Worm (Caenorhabditis elegans) whole organism, L2 larva: Measurements from ENCODE around the gene W10G11.3.

ENCODE experiments used
- C34F6.9 ChIP-seq: fragments of 150-350 bp; optimal IDR thresholded peaks from 2 replicates; lab custom pipeline; 2014; ENCODE audit warnings: missing biosample characterization, missing genetic modification characterization
- F13H6.1 ChIP-seq: sonication (generic microtip); optimal IDR thresholded peaks from 2 replicates; lab custom pipeline; 2016; ENCODE audit warnings: missing genetic modification characterization, missing compliant biosample characterization
- Y55F3AM.14 ChIP-seq: fragments of 200-800 bp; sonication (Bioruptor generic); optimal IDR thresholded peaks from 2 replicates; lab custom pipeline; 2018; ENCODE audit warnings: mild to moderate bottlenecking, missing genetic modification characterization, missing compliant biosample characterization
- ZK546.5 ChIP-seq: sonication (generic microtip); optimal IDR thresholded peaks from 2 replicates; lab custom pipeline; 2017; ENCODE audit warnings: missing biosample characterization, missing genetic modification characterization
- alr-1 ChIP-seq: fragments of 150-350 bp; optimal IDR thresholded peaks from 2 replicates; lab custom pipeline; 2014; ENCODE audit warnings: missing biosample characterization, missing genetic modification characterization
- aly-2 ChIP-seq: fragments of 150-350 bp; optimal IDR thresholded peaks from 2 replicates; lab custom pipeline; 2014; ENCODE audit warnings: missing biosample characterization, missing genetic modification characterization
- ama-1 ChIP-seq: fragments of 150-350 bp; optimal IDR thresholded peaks from 2 replicates; lab custom pipeline; 2018; ENCODE audit warnings: inconsistent platforms
- blmp-1 ChIP-seq: sonication (generic microtip); optimal IDR thresholded peaks from 2 replicates; lab custom pipeline; 2017; ENCODE audit warnings: missing genetic modification characterization, mild to moderate bottlenecking, missing compliant biosample characterization, antibody characterized with exemption, moderate library complexity; ENCODE audit not compliant: insufficient read depth
- ceh-82 ChIP-seq: fragments of 150-350 bp; optimal IDR thresholded peaks from 2 replicates; lab custom pipeline; 2014; ENCODE audit warnings: missing biosample characterization, missing genetic modification characterization
- crh-2 ChIP-seq: sonication (generic microtip); optimal IDR thresholded peaks from 2 replicates; lab custom pipeline; 2017; ENCODE audit warnings: missing biosample characterization, missing genetic modification characterization
- dmd-4 ChIP-seq: sonication (generic microtip); optimal IDR thresholded peaks from 2 replicates; lab custom pipeline; 2017; ENCODE audit warnings: missing biosample characterization, missing genetic modification characterization
- elt-1 ChIP-seq: fragments of 150-350 bp; optimal IDR thresholded peaks from 2 replicates; lab custom pipeline; 2014; ENCODE audit warnings: missing biosample characterization, missing genetic modification characterization
- elt-3 ChIP-seq: sonication (generic microtip); optimal IDR thresholded peaks from 2 replicates; lab custom pipeline; 2017; ENCODE audit warnings: missing biosample characterization, missing genetic modification characterization
- fos-1 ChIP-seq: fragments of 150-350 bp; optimal IDR thresholded peaks from 2 replicates; lab custom pipeline; 2014; ENCODE audit warnings: missing biosample characterization, missing genetic modification characterization
- gmeb-1 ChIP-seq: fragments of 150-350 bp; optimal IDR thresholded peaks from 2 replicates; lab custom pipeline; 2014; ENCODE audit warnings: missing biosample characterization, missing genetic modification characterization
- lin-11 ChIP-seq: fragments of 150-350 bp; sonication (generic microtip); optimal IDR thresholded peaks from 2 replicates; lab custom pipeline; 2014; ENCODE audit warnings: missing biosample characterization, missing genetic modification characterization, inconsistent platforms, mixed read lengths
- lin-13 ChIP-seq: fragments of 150-350 bp; optimal IDR thresholded peaks from 2 replicates; lab custom pipeline; 2014; ENCODE audit warnings: missing biosample characterization, missing genetic modification reagents, missing genetic modification characterization
- lin-39 ChIP-seq: fragments of 150-350 bp; optimal IDR thresholded peaks from 2 replicates; lab custom pipeline; 2014; ENCODE audit warnings: missing biosample characterization, missing genetic modification reagents, missing genetic modification characterization
- lsy-2 ChIP-seq, 2 experiments: fragments of 150-350 bp in 1 of 2; sonication (generic microtip) in 1 of 2; optimal IDR thresholded peaks; 2 replicates each; lab custom pipeline; 2014 to 2017; ENCODE audit warnings: missing biosample characterization in 2 of 2, missing genetic modification characterization in 2 of 2
- mab-5 ChIP-seq: fragments of 150-350 bp; optimal IDR thresholded peaks from 2 replicates; lab custom pipeline; 2014; ENCODE audit warnings: missing biosample characterization, missing genetic modification characterization
- mbf-1 ChIP-seq: sonication (generic microtip); optimal IDR thresholded peaks from 2 replicates; lab custom pipeline; 2017; ENCODE audit warnings: missing biosample characterization, missing genetic modification characterization
- mdl-1 ChIP-seq, 2 experiments: fragments of 150-350 bp in 1 of 2; sonication (generic microtip) in 1 of 2; optimal IDR thresholded peaks; 2 replicates each; lab custom pipeline; 2017; ENCODE audit warnings: missing biosample characterization in 2 of 2, missing genetic modification characterization in 2 of 2
- nhr-10 ChIP-seq: sonication (generic microtip); optimal IDR thresholded peaks from 2 replicates; lab custom pipeline; 2017; ENCODE audit warnings: missing biosample characterization, missing genetic modification characterization
- nhr-11 ChIP-seq: fragments of 150-350 bp; optimal IDR thresholded peaks from 2 replicates; lab custom pipeline; 2014; ENCODE audit warnings: missing biosample characterization, missing genetic modification characterization
- nhr-12 ChIP-seq: fragments of 150-350 bp; optimal IDR thresholded peaks from 2 replicates; lab custom pipeline; 2014; ENCODE audit warnings: missing biosample characterization, missing genetic modification characterization
- nhr-129 ChIP-seq: fragments of 150-350 bp; optimal IDR thresholded peaks from 2 replicates; lab custom pipeline; 2014; ENCODE audit warnings: missing biosample characterization, missing genetic modification characterization
- nhr-21 ChIP-seq: fragments of 150-350 bp; optimal IDR thresholded peaks from 2 replicates; lab custom pipeline; 2014; ENCODE audit warnings: missing biosample characterization, missing genetic modification characterization
- nhr-23 ChIP-seq: fragments of 150-350 bp; optimal IDR thresholded peaks from 2 replicates; lab custom pipeline; 2014; ENCODE audit warnings: missing biosample characterization, missing genetic modification reagents, missing genetic modification characterization
- nhr-237 ChIP-seq: fragments of 150-350 bp; optimal IDR thresholded peaks from 2 replicates; lab custom pipeline; 2014; ENCODE audit warnings: missing biosample characterization, missing genetic modification characterization
- nhr-25 ChIP-seq: fragments of 150-350 bp; sonication (generic microtip); optimal IDR thresholded peaks from 3 replicates; lab custom pipeline; 2014; ENCODE audit warnings: missing biosample characterization, missing genetic modification characterization
- nhr-6 ChIP-seq: fragments of 150-350 bp; optimal IDR thresholded peaks from 2 replicates; lab custom pipeline; 2014; ENCODE audit warnings: missing biosample characterization, missing genetic modification characterization
- peb-1 ChIP-seq: fragments of 150-350 bp; optimal IDR thresholded peaks from 2 replicates; lab custom pipeline; 2014; ENCODE audit warnings: missing biosample characterization, missing genetic modification characterization
- sem-4 ChIP-seq: fragments of 150-350 bp; optimal IDR thresholded peaks from 2 replicates; lab custom pipeline; 2014; ENCODE audit warnings: missing biosample characterization, missing genetic modification reagents, missing genetic modification characterization
- skn-1 ChIP-seq: sonication (generic microtip); optimal IDR thresholded peaks from 2 replicates; lab custom pipeline; 2017; ENCODE audit warnings: missing biosample characterization, missing genetic modification characterization
- sma-3 ChIP-seq: sonication (generic microtip); optimal IDR thresholded peaks from 2 replicates; lab custom pipeline; 2016; ENCODE audit warnings: missing genetic modification reagents, missing genetic modification characterization, missing compliant biosample characterization
- sma-9 ChIP-seq, 2 experiments: fragments of 150-350 bp in 1 of 2; sonication (generic microtip) in 1 of 2; optimal IDR thresholded peaks; 2 replicates each; lab custom pipeline; 2014 to 2016; ENCODE audit warnings: missing genetic modification characterization in 2 of 2, mild to moderate bottlenecking in 1 of 2, missing biosample characterization in 1 of 2, missing compliant biosample characterization in 1 of 2, missing genetic modification reagents in 1 of 2, moderate library complexity in 1 of 2
- snpc-4 ChIP-seq: fragments of 150-350 bp; optimal IDR thresholded peaks from 2 replicates; lab custom pipeline; 2014; ENCODE audit warnings: missing biosample characterization, missing genetic modification characterization
- unc-39 ChIP-seq: fragments of 150-350 bp; optimal IDR thresholded peaks from 2 replicates; lab custom pipeline; 2014; ENCODE audit warnings: missing biosample characterization, missing genetic modification characterization
- unc-55 ChIP-seq: fragments of 150-350 bp; sonication (generic microtip); optimal IDR thresholded peaks from 3 replicates; lab custom pipeline; 2014; ENCODE audit warnings: missing biosample characterization, missing genetic modification reagents, missing genetic modification characterization
- unc-62 ChIP-seq: fragments of 150-350 bp; optimal IDR thresholded peaks from 2 replicates; lab custom pipeline; 2014; ENCODE audit warnings: missing biosample characterization, missing genetic modification reagents, missing genetic modification characterization
- ztf-1 ChIP-seq: fragments of 200-800 bp; sonication (Bioruptor generic); conservative IDR thresholded peaks from 2 replicates; pipeline ENCODE4 v1.3.6; 2022; ENCODE audit warnings: missing genetic modification characterization, missing compliant biosample characterization
- ztf-11 ChIP-seq: sonication (generic microtip); optimal IDR thresholded peaks from 2 replicates; lab custom pipeline; 2017; ENCODE audit warnings: missing biosample characterization, missing genetic modification characterization
- ztf-4 ChIP-seq: fragments of 150-350 bp; optimal IDR thresholded peaks from 2 replicates; lab custom pipeline; 2014; ENCODE audit warnings: missing biosample characterization, missing genetic modification characterization

W10G11.3 gene

ce11 chrII:3554673-3555072, 7.6 kb downstream of the W10G11.3 start:
- no peak for TF ChIP-seq C34F6.9
- TF ChIP-seq nhr-6 (tag; lab: Kevin White, UChicago): no peak
- no peak for TF ChIP-seq mdl-1 (tag; optimal IDR thresholded peaks at IDR 0.05; lab: Kevin White, UChicago)
- no peak for TF ChIP-seq nhr-129
- no peak for TF ChIP-seq skn-1 (tag; lab: Kevin White, UChicago)
- TF ChIP-seq aly-2: no peak
- no peak for TF ChIP-seq elt-3 (tag; lab: Kevin White, UChicago)
- no peak for TF ChIP-seq Y55F3AM.14 (GFP tag; lab: Kevin White, UChicago)
- TF ChIP-seq nhr-23 (tag; lab: Kevin White, UChicago): no peak
- no peak for TF ChIP-seq ztf-1 (GFP tag; lab: Robert Waterston, UW)
- TF ChIP-seq ama-1: no peak
- no peak for TF ChIP-seq F13H6.1 (tag; lab: Kevin White, UChicago)
- TF ChIP-seq unc-62 (GFP tag; lab: Kevin White, UChicago): no peak
- no peak for TF ChIP-seq ZK546.5
- no peak for TF ChIP-seq nhr-11 (tag; lab: Kevin White, UChicago)

- peak; percentile 8 for TF ChIP-seq crh-2
- TF ChIP-seq fos-1: peak; percentile 10
- no peak for TF ChIP-seq mab-5 (tag; lab: Kevin White, UChicago)
- no peak for TF ChIP-seq nhr-12 (tag; lab: Kevin White, UChicago)
- TF ChIP-seq gmeb-1 (tag; lab: Kevin White, UChicago): peak; percentile 55
- no peak for TF ChIP-seq lin-39 (tag; lab: Kevin White, UChicago)
- TF ChIP-seq ZK546.5: no peak
- TF ChIP-seq F13H6.1 (tag; lab: Kevin White, UChicago): peak; percentile 58
- TF ChIP-seq nhr-129: peak; percentile 13
- peak; percentile 65 to 86 for TF ChIP-seq lsy-2 (tag; optimal IDR thresholded peaks at IDR 0.05; lab: Kevin White, UChicago)
- TF ChIP-seq lin-13: peak; percentile 71
- TF ChIP-seq nhr-23 (tag; lab: Kevin White, UChicago): no peak
- TF ChIP-seq Y55F3AM.14 (GFP tag; lab: Kevin White, UChicago): no peak
- TF ChIP-seq dmd-4: no peak
- peak; percentile 28 for TF ChIP-seq nhr-21 (tag; lab: Kevin White, UChicago)
- no peak for TF ChIP-seq sma-9 (GFP tag; optimal IDR thresholded peaks at IDR 0.05; lab: Kevin White, UChicago)
- TF ChIP-seq sma-9 (tag; optimal IDR thresholded peaks at IDR 0.05; lab: Kevin White, UChicago): no peak
- no peak for TF ChIP-seq nhr-237 (tag; lab: Kevin White, UChicago)
- peak; percentile 57 for TF ChIP-seq nhr-25
- no peak for TF ChIP-seq unc-62 (GFP tag; lab: Kevin White, UChicago)
- TF ChIP-seq skn-1 (tag; lab: Kevin White, UChicago): no peak
- TF ChIP-seq nhr-6 (tag; lab: Kevin White, UChicago): peak; percentile 23
- TF ChIP-seq ceh-82 (tag; lab: Kevin White, UChicago): no peak
- no peak for TF ChIP-seq nhr-11 (tag; lab: Kevin White, UChicago)
- TF ChIP-seq sem-4: no peak
- no peak for TF ChIP-seq ztf-11
- TF ChIP-seq sma-3 (GFP tag; lab: Kevin White, UChicago): peak; percentile 66
- TF ChIP-seq mdl-1 (tag; optimal IDR thresholded peaks at IDR 0.05; lab: Kevin White, UChicago): no peak
- no peak for TF ChIP-seq lin-11 (tag; lab: Kevin White, UChicago)
- TF ChIP-seq unc-55 (GFP tag; lab: Kevin White, UChicago): peak; percentile 45
- no peak for TF ChIP-seq aly-2
- peak; percentile 68 for TF ChIP-seq C34F6.9
Observed at ce11 chrII:3553453-3553852, 8.9 kb downstream of the W10G11.3 start, which contains the start of gene dnc-3. TSS of gene dnc-3 (plus strand) at chrII:3553724.

ce11 chrII:3550352-3550751, 12.0 kb downstream of the W10G11.3 start, which contains the start of gene W10G11.19:
TSS of gene W10G11.19 (plus strand) at chrII:3550652.
- TF ChIP-seq sma-9 (GFP tag; optimal IDR thresholded peaks at IDR 0.05; lab: Kevin White, UChicago) (no peak), sma-9 (tag; optimal IDR thresholded peaks at IDR 0.05; lab: Kevin White, UChicago) (no peak), elt-1 (tag; lab: Kevin White, UChicago) (no peak), mdl-1 (tag; optimal IDR thresholded peaks at IDR 0.05; lab: Kevin White, UChicago) (no peak), ztf-4 (tag; lab: Kevin White, UChicago) (no peak), elt-3 (tag; lab: Kevin White, UChicago) (no peak), nhr-21 (tag; lab: Kevin White, UChicago) (no peak), fos-1 (peak; percentile 38), alr-1 (tag; lab: Kevin White, UChicago) (no peak)

ce11 chrII:3547282-3547681, 15.0 kb downstream of the W10G11.3 start:
- no peak for TF ChIP-seq ZK546.5
- no peak for TF ChIP-seq mbf-1 (tag; lab: Kevin White, UChicago)
- peak in 1 of 2 experiments; percentile 68 for TF ChIP-seq lsy-2 (tag; optimal IDR thresholded peaks at IDR 0.05; lab: Kevin White, UChicago)
- TF ChIP-seq fos-1: no peak
- no peak for TF ChIP-seq nhr-21 (tag; lab: Kevin White, UChicago)
- no peak for TF ChIP-seq elt-1 (tag; lab: Kevin White, UChicago)
- TF ChIP-seq sma-3 (GFP tag; lab: Kevin White, UChicago): no peak
- TF ChIP-seq nhr-23 (tag; lab: Kevin White, UChicago): no peak
- no peak for TF ChIP-seq nhr-10 (tag; lab: Kevin White, UChicago)
- no peak for TF ChIP-seq gmeb-1 (tag; lab: Kevin White, UChicago)
- TF ChIP-seq sem-4: no peak
- no peak for TF ChIP-seq peb-1 (tag; lab: Kevin White, UChicago)
- TF ChIP-seq elt-3 (tag; lab: Kevin White, UChicago): no peak
- no peak for TF ChIP-seq ztf-11
- TF ChIP-seq mab-5 (tag; lab: Kevin White, UChicago): peak; percentile 46
- peak; percentile 66 for TF ChIP-seq unc-55 (GFP tag; lab: Kevin White, UChicago)
- no peak for TF ChIP-seq lin-11 (tag; lab: Kevin White, UChicago)
- peak; percentile 66 for TF ChIP-seq C34F6.9
- TF ChIP-seq snpc-4 (tag; lab: Kevin White, UChicago): peak; percentile 16
- no peak for TF ChIP-seq unc-39 (tag; lab: Kevin White, UChicago)
- peak in 1 of 2 experiments; percentile 38 for TF ChIP-seq mdl-1 (tag; optimal IDR thresholded peaks at IDR 0.05; lab: Kevin White, UChicago)
- TF ChIP-seq blmp-1 (tag; lab: Kevin White, UChicago): no peak
- TF ChIP-seq aly-2: no peak
- no peak for TF ChIP-seq dmd-4
- no peak for TF ChIP-seq sma-9 (GFP tag; optimal IDR thresholded peaks at IDR 0.05; lab: Kevin White, UChicago)
- TF ChIP-seq sma-9 (tag; optimal IDR thresholded peaks at IDR 0.05; lab: Kevin White, UChicago): no peak
